Fruit fly (Drosophila melanogaster) whole organism, embryonic: ENCODE measurements around the gene CG7029.
A peak's percentile ranks its signal among the peaks of the same experiment; 100 is the strongest.

Source experiments
- Blimp-1 ChIP-seq: fragments of 200-800 bp; sonication (Bioruptor generic); optimal IDR thresholded peaks from 3 replicates; lab custom pipeline; 2018; ENCODE audit warnings: missing biosample characterization, missing genetic modification characterization, mild to moderate bottlenecking, moderate library complexity, missing genetic modification reagents
- Bteb2 ChIP-seq: fragments of 200-800 bp; sonication (Bioruptor generic); optimal IDR thresholded peaks from 2 replicates; lab custom pipeline; 2016; ENCODE audit warnings: missing biosample characterization, missing genetic modification characterization
- CG11504 ChIP-seq: fragments of 200-800 bp; sonication (Bioruptor generic); optimal IDR thresholded peaks from 3 replicates; lab custom pipeline; 2019; ENCODE audit warnings: missing biosample characterization, mild to moderate bottlenecking, missing genetic modification characterization, moderate library complexity
- CG12071 ChIP-seq: fragments of 200-800 bp; sonication (Bioruptor generic); optimal IDR thresholded peaks from 3 replicates; lab custom pipeline; 2018; ENCODE audit warnings: missing biosample characterization, mild to moderate bottlenecking, missing genetic modification characterization
- CG1233 ChIP-seq: fragments of 200-800 bp; sonication (Bioruptor generic); optimal IDR thresholded peaks from 4 replicates; lab custom pipeline; 2018; ENCODE audit warnings: missing biosample characterization, mild to moderate bottlenecking, missing genetic modification characterization
- CG12391 ChIP-seq: fragments of 200-800 bp; sonication (Bioruptor generic); optimal IDR thresholded peaks from 3 replicates; lab custom pipeline; 2018; ENCODE audit warnings: missing biosample characterization, mild to moderate bottlenecking, missing genetic modification characterization, moderate library complexity
- CG13287 ChIP-seq: fragments of 200-800 bp; sonication (Bioruptor generic); IDR thresholded peaks from 2 replicates; pipeline ENCODE4 v1.3.6; 2022; ENCODE audit warnings: missing biosample characterization, missing genetic modification characterization; ENCODE audit not compliant: partially characterized antibody
- CG14860 ChIP-seq: fragments of 200-800 bp; sonication (Bioruptor generic); IDR thresholded peaks from 3 replicates; pipeline ENCODE4 v1.3.6; 2022; ENCODE audit warnings: missing biosample characterization, missing genetic modification characterization; ENCODE audit not compliant: partially characterized antibody
- CG15514 ChIP-seq: fragments of 200-800 bp; sonication (Bioruptor generic); optimal IDR thresholded peaks from 3 replicates; lab custom pipeline; 2017; ENCODE audit warnings: missing biosample characterization, missing genetic modification characterization, mild to moderate bottlenecking, moderate library complexity, missing genetic modification reagents
- CG1603 ChIP-seq: fragments of 200-800 bp; sonication (Bioruptor generic); optimal IDR thresholded peaks from 2 replicates; lab custom pipeline; 2019; ENCODE audit warnings: missing biosample characterization, mild to moderate bottlenecking, missing genetic modification characterization, moderate library complexity
- CG17361 ChIP-seq: fragments of 200-800 bp; sonication (Bioruptor generic); IDR thresholded peaks from 3 replicates; pipeline ENCODE4 v1.3.6; 2022; ENCODE audit warnings: missing biosample characterization, missing genetic modification characterization
- CG17829 ChIP-seq: fragments of 200-800 bp; optimal IDR thresholded peaks from 2 replicates; lab custom pipeline; 2019; ENCODE audit warnings: missing biosample characterization, mild to moderate bottlenecking, missing genetic modification characterization, moderate library complexity
- CG1832 ChIP-seq: fragments of 200-800 bp; sonication (Bioruptor generic); optimal IDR thresholded peaks from 2 replicates; lab custom pipeline; 2017; ENCODE audit warnings: missing biosample characterization, mild to moderate bottlenecking, missing genetic modification characterization, inconsistent platforms
- CG18476 ChIP-seq: fragments of 200-800 bp; sonication (Bioruptor generic); optimal IDR thresholded peaks from 2 replicates; lab custom pipeline; 2016; ENCODE audit warnings: missing biosample characterization, mild to moderate bottlenecking, missing genetic modification characterization
- CG30403 ChIP-seq: fragments of 200-800 bp; sonication (Bioruptor generic); optimal IDR thresholded peaks from 3 replicates; lab custom pipeline; 2016; ENCODE audit warnings: missing biosample characterization, missing genetic modification characterization
- CG3281 ChIP-seq: fragments of 200-800 bp; sonication (Bioruptor generic); optimal IDR thresholded peaks from 3 replicates; lab custom pipeline; 2017; ENCODE audit warnings: missing biosample characterization, mild to moderate bottlenecking, missing genetic modification characterization
- CG3726 ChIP-seq: fragments of 200-800 bp; sonication (Bioruptor generic); IDR thresholded peaks from 3 replicates; pipeline ENCODE4, ENCODE4 v1.3.6; 2022; ENCODE audit warnings: missing biosample characterization, missing genetic modification characterization
- CG6854 ChIP-seq: fragments of 200-800 bp; sonication (Bioruptor generic); optimal IDR thresholded peaks from 3 replicates; lab custom pipeline; 2017; ENCODE audit warnings: missing biosample characterization, mild to moderate bottlenecking, missing genetic modification characterization
- CG7839 ChIP-seq: fragments of 200-800 bp; sonication (Bioruptor generic); optimal IDR thresholded peaks from 3 replicates; lab custom pipeline; 2018; ENCODE audit warnings: missing biosample characterization, mild to moderate bottlenecking, missing genetic modification characterization, moderate library complexity
- CG8089 ChIP-seq: fragments of 200-800 bp; sonication (Bioruptor generic); optimal IDR thresholded peaks from 3 replicates; lab custom pipeline; 2016; ENCODE audit warnings: missing biosample characterization, missing genetic modification characterization
- CG8359 ChIP-seq: fragments of 200-800 bp; sonication (Bioruptor generic); optimal IDR thresholded peaks from 2 replicates; lab custom pipeline; 2017; ENCODE audit warnings: missing biosample characterization, mild to moderate bottlenecking, missing genetic modification characterization, borderline replicate concordance
- CG9215 ChIP-seq: fragments of 200-800 bp; sonication (Bioruptor generic); IDR thresholded peaks from 2 replicates; pipeline ENCODE4 v1.3.6; 2022; ENCODE audit warnings: missing biosample characterization, missing genetic modification characterization
- CG9932 ChIP-seq: fragments of 200-800 bp; sonication (Bioruptor generic); IDR thresholded peaks from 2 replicates; pipeline ENCODE4 v1.3.6; 2022; ENCODE audit warnings: missing biosample characterization, missing genetic modification characterization
- Dip2 ChIP-seq: fragments of 200-800 bp; sonication (Bioruptor generic); IDR thresholded peaks from 2 replicates; pipeline ENCODE4 v1.3.6; 2022; ENCODE audit warnings: missing biosample characterization, missing genetic modification characterization
- Fer2 ChIP-seq: fragments of 200-800 bp; sonication (Bioruptor generic); optimal IDR thresholded peaks from 2 replicates; lab custom pipeline; 2018; ENCODE audit warnings: missing biosample characterization, mild to moderate bottlenecking, missing genetic modification characterization, moderate library complexity
- Hr3 ChIP-seq: fragments of 200-800 bp; sonication (Bioruptor generic); optimal IDR thresholded peaks from 3 replicates; lab custom pipeline; 2016; ENCODE audit warnings: missing biosample characterization, missing genetic modification characterization
- Lpt ChIP-seq: fragments of >200 bp; optimal IDR thresholded peaks from 2 replicates; lab custom pipeline; 2018; ENCODE audit warnings: missing biosample characterization, missing genetic modification characterization
- NC2β ChIP-seq: fragments of 200-800 bp; sonication (Bioruptor generic); optimal IDR thresholded peaks from 2 replicates; lab custom pipeline; 2016; ENCODE audit warnings: missing biosample characterization, missing genetic modification characterization
- TFAM ChIP-seq: fragments of 200-800 bp; sonication (Bioruptor generic); optimal IDR thresholded peaks from 2 replicates; lab custom pipeline; 2017; ENCODE audit warnings: missing biosample characterization, missing genetic modification characterization, inconsistent platforms
- bigmax ChIP-seq: fragments of 200-800 bp; sonication (Bioruptor generic); optimal IDR thresholded peaks from 2 replicates; lab custom pipeline; 2018; ENCODE audit warnings: missing biosample characterization, mild to moderate bottlenecking, missing genetic modification characterization
- bsh ChIP-seq, 2 experiments: fragments of 200-800 bp; sonication (Bioruptor generic); optimal IDR thresholded peaks; 2 replicates each; lab custom pipeline; 2017 to 2018; ENCODE audit warnings: mild to moderate bottlenecking in 2 of 2, missing biosample characterization in 2 of 2, missing genetic modification characterization in 2 of 2, moderate library complexity in 1 of 2
- cas ChIP-seq: fragments of 200-800 bp; sonication (Bioruptor generic); IDR thresholded peaks from 2 replicates; pipeline ENCODE4 v1.3.6; 2022; ENCODE audit warnings: missing biosample characterization, missing genetic modification characterization
- croc ChIP-seq: fragments of 200-800 bp; sonication (Bioruptor generic); conservative IDR thresholded peaks from 3 replicates; pipeline ENCODE4 v1.3.6; 2022; ENCODE audit warnings: missing biosample characterization, missing genetic modification characterization
- cwo ChIP-seq: fragments of 200-800 bp; sonication (Bioruptor generic); optimal IDR thresholded peaks from 3 replicates; lab custom pipeline; 2017; ENCODE audit warnings: missing biosample characterization, missing genetic modification characterization, mild to moderate bottlenecking, moderate library complexity, missing genetic modification reagents
- dmrt99B ChIP-seq: fragments of 200-800 bp; sonication (Bioruptor generic); optimal IDR thresholded peaks from 2 replicates; lab custom pipeline; 2018; ENCODE audit warnings: missing biosample characterization, mild to moderate bottlenecking, missing genetic modification characterization, moderate library complexity
- ems ChIP-seq: fragments of 200-800 bp; sonication (Bioruptor generic); optimal IDR thresholded peaks from 3 replicates; lab custom pipeline; 2016; ENCODE audit warnings: missing biosample characterization, missing genetic modification characterization
- fru ChIP-seq: fragments of >200 bp; optimal IDR thresholded peaks from 2 replicates; lab custom pipeline; 2017
- fu2 ChIP-seq: fragments of 200-800 bp; sonication (Bioruptor generic); optimal IDR thresholded peaks from 2 replicates; lab custom pipeline; 2016; ENCODE audit warnings: missing biosample characterization, missing genetic modification characterization
- gt ChIP-seq: fragments of 200-800 bp; sonication (Bioruptor generic); IDR thresholded peaks from 2 replicates; pipeline ENCODE4 v1.3.6; 2022; ENCODE audit warnings: missing biosample characterization, missing genetic modification characterization
- hb ChIP-seq: fragments of 200-800 bp; sonication (Bioruptor generic); IDR thresholded peaks from 3 replicates; pipeline ENCODE4 v1.3.6; 2022; ENCODE audit warnings: missing biosample characterization, missing genetic modification characterization; ENCODE audit not compliant: partially characterized antibody
- ind ChIP-seq: fragments of 200-800 bp; sonication (Bioruptor generic); optimal IDR thresholded peaks from 3 replicates; lab custom pipeline; 2016; ENCODE audit warnings: missing biosample characterization, missing genetic modification characterization
- phol ChIP-seq: fragments of 200-800 bp; sonication (Bioruptor generic); optimal IDR thresholded peaks from 3 replicates; lab custom pipeline; 2018; ENCODE audit warnings: missing biosample characterization, mild to moderate bottlenecking, missing genetic modification characterization, moderate library complexity
- row ChIP-seq: fragments of 200-800 bp; sonication (Bioruptor generic); IDR thresholded peaks from 3 replicates; pipeline ENCODE4 v1.3.6; 2022; ENCODE audit warnings: missing biosample characterization, missing genetic modification characterization
- seq ChIP-seq: fragments of 200-800 bp; sonication (Bioruptor generic); IDR thresholded peaks from 2 replicates; pipeline ENCODE4 v1.3.6; 2022; ENCODE audit warnings: missing biosample characterization, missing genetic modification characterization
- so ChIP-seq: fragments of 200-800 bp; sonication (Bioruptor generic); IDR thresholded peaks from 3 replicates; pipeline ENCODE4 v1.3.6; 2022; ENCODE audit warnings: missing biosample characterization, missing genetic modification characterization
- tgo ChIP-seq: fragments of 200-800 bp; sonication (Bioruptor generic); IDR thresholded peaks from 3 replicates; pipeline ENCODE4 v1.3.6; 2022; ENCODE audit warnings: missing biosample characterization, missing genetic modification characterization
- toy ChIP-seq: fragments of 200-800 bp; sonication (Bioruptor generic); IDR thresholded peaks from 2 replicates; pipeline ENCODE4 v1.3.6; 2022; ENCODE audit warnings: missing biosample characterization, missing genetic modification characterization
- ttk ChIP-seq: fragments of 200-800 bp; sonication (Bioruptor generic); IDR thresholded peaks from 2 replicates; pipeline ENCODE4 v2.1.2; 2022; ENCODE audit warnings: missing biosample characterization, missing genetic modification characterization
- unc-4 ChIP-seq: fragments of 200-800 bp; sonication (Bioruptor generic); IDR thresholded peaks from 2 replicates; pipeline ENCODE4 v1.3.6; 2022; ENCODE audit warnings: missing biosample characterization, missing genetic modification characterization; ENCODE audit not compliant: partially characterized antibody
- unpg ChIP-seq: fragments of 200-800 bp; sonication (Bioruptor generic); optimal IDR thresholded peaks from 3 replicates; lab custom pipeline; 2018; ENCODE audit warnings: missing biosample characterization, mild to moderate bottlenecking, missing genetic modification characterization, moderate library complexity
- vvl ChIP-seq: fragments of 200-800 bp; sonication (Bioruptor generic); IDR thresholded peaks from 2 replicates; pipeline ENCODE4 v1.3.6; 2022; ENCODE audit warnings: missing biosample characterization, missing genetic modification characterization
- wor ChIP-seq: fragments of 200-800 bp; sonication (Bioruptor generic); IDR thresholded peaks from 2 replicates; pipeline ENCODE4 v1.3.6; 2022; ENCODE audit warnings: missing biosample characterization, missing genetic modification characterization

CG7029 gene

dm6 chr3R:22719607-22719949, 31.1 kb upstream of the CG7029 start (continued):
- TF ChIP-seq ind (GFP tag; lab: Kevin White, UChicago) (peak; percentile 25), CG11504 (peak; percentile 64), gt (no peak), wor (no peak), CG12391 (tag; lab: Kevin White, UChicago) (peak; percentile 14), row (GFP tag; lab: Robert Waterston, UW) (peak; percentile 68), CG15514 (GFP tag; lab: Kevin White, UChicago) (no peak), so (GFP tag; lab: Robert Waterston, UW) (no peak), CG8089 (GFP tag; lab: Kevin White, UChicago) (no peak), TFAM (no peak), CG17829 (tag; lab: Kevin White, UChicago) (peak; percentile 47), phol (tag; lab: Kevin White, UChicago) (peak; percentile 50), CG13287 (GFP tag; lab: Robert Waterston, UW) (no peak), CG9215 (GFP tag; lab: Robert Waterston, UW) (no peak), CG17361 (GFP tag; lab: Robert Waterston, UW) (peak; percentile 43; the same call in 1 of the 3 replicates), bsh (GFP tag; optimal IDR thresholded peaks at IDR 0.05; lab: Kevin White, UChicago) (peak in 1 of 2 experiments; percentile 48), CG14860 (no peak), unpg (peak; percentile 47), croc (no peak), unc-4 (GFP tag; lab: Robert Waterston, UW) (no peak), Fer2 (no peak), toy (no peak), CG7839 (peak; percentile 55), CG6854 (GFP tag; lab: Kevin White, UChicago) (no peak), CG1603 (tag; lab: Kevin White, UChicago) (peak; percentile 47), bigmax (GFP tag; lab: Kevin White, UChicago) (no peak), NC2β (GFP tag; lab: Kevin White, UChicago) (no peak), CG1233 (GFP tag; lab: Kevin White, UChicago) (peak; percentile 3), dmrt99B (peak; percentile 65), tgo (GFP tag; lab: Robert Waterston, UW) (no peak), CG3281 (GFP tag; lab: Kevin White, UChicago) (no peak), seq (GFP tag; lab: Robert Waterston, UW) (peak; percentile 57), cwo (GFP tag; lab: Kevin White, UChicago) (no peak), hb (GFP tag; lab: Robert Waterston, UW) (no peak), CG3726 (GFP tag; lab: Robert Waterston, UW) (no peak), CG18476 (no peak), Bteb2 (GFP tag; lab: Kevin White, UChicago) (no peak), fru (lab: Kevin White, UChicago) (no peak), vvl (0 out of 2 replicates have a peak, but pooled peaks have one; percentile 23), CG12071 (GFP tag; lab: Kevin White, UChicago) (peak; percentile 7), ttk (GFP tag; lab: Robert Waterston, UW) (no peak), CG30403 (peak; percentile 1), Hr3 (GFP tag; lab: Kevin White, UChicago) (peak; percentile 6), fu2 (GFP tag; lab: Kevin White, UChicago) (no peak), Blimp-1 (GFP tag; lab: Kevin White, UChicago) (peak; percentile 60), CG9932 (GFP tag; lab: Robert Waterston, UW) (no peak), cas (GFP tag; lab: Robert Waterston, UW) (no peak), Lpt (GFP tag; lab: Kevin White, UChicago) (no peak), CG1832 (GFP tag; lab: Kevin White, UChicago) (no peak), ems (GFP tag; lab: Kevin White, UChicago) (no peak), Dip2 (GFP tag; lab: Robert Waterston, UW) (no peak), CG8359 (GFP tag; lab: Kevin White, UChicago) (no peak)
